Fruit fly (Drosophila melanogaster): ENCODE data around the gene CG13841.

Gene CG13841

dm6 chr3R:22781412-22781811 is 13.9 kb upstream of the CG13841 start (continued):
- TF ChIP-seq CG13424 (tag; optimal IDR thresholded peaks at IDR 0.05) (peak; percentile 2), unpg (GFP tag; optimal IDR thresholded peaks at IDR 0.05) (no peak), Hmr (GFP tag; optimal IDR thresholded peaks at IDR 0.05) (peak; percentile 20), Usf (GFP tag; optimal IDR thresholded peaks at IDR 0.05) (no peak), Aef1 (GFP tag; IDR thresholded peaks at IDR 0.05) (no peak), CG6175 (GFP tag; IDR thresholded peaks at IDR 0.05) (no peak), Adf1 (GFP tag; IDR thresholded peaks at IDR 0.05) (peak; percentile 61; the same call in 1 of the 2 replicates), wek (GFP tag; optimal IDR thresholded peaks at IDR 0.05) (no peak), B-H1 (GFP tag; IDR thresholded peaks at IDR 0.05) (no peak), ken (GFP tag; IDR thresholded peaks at IDR 0.05) (0 out of 3 replicates have a peak, but pooled peaks have one; percentile 46), H2.0 (GFP tag; IDR thresholded peaks at IDR 0.05) (no peak), knrl (GFP tag; IDR thresholded peaks at IDR 0.05; ENCODE audit: partially characterized antibody) (no peak), CG42726 (GFP tag; IDR thresholded peaks at IDR 0.05; ENCODE audit: partially characterized antibody) (no peak), kah (GFP tag; optimal IDR thresholded peaks at IDR 0.05) (peak; percentile 17), sens-2 (GFP tag; IDR thresholded peaks at IDR 0.05) (no peak), CG7271 (tag; optimal IDR thresholded peaks at IDR 0.05) (no peak), gce (GFP tag; IDR thresholded peaks at IDR 0.05) (0 out of 3 replicates have a peak, but pooled peaks have one; percentile 22), CG18262 (tag; optimal IDR thresholded peaks at IDR 0.05) (peak; percentile 2), Hr78 (GFP tag; optimal IDR thresholded peaks at IDR 0.05) (peak in 1 of 2 experiments; percentile 3), CG8359 (GFP tag; optimal IDR thresholded peaks at IDR 0.05; ENCODE audit: borderline replicate concordance) (no peak), CG13894 (tag; optimal IDR thresholded peaks at IDR 0.05) (no peak), CG17328 (GFP tag; IDR thresholded peaks at IDR 0.05) (no peak), CG14667 (GFP tag; IDR thresholded peaks at IDR 0.05) (no peak), gro (GFP tag; optimal IDR thresholded peaks at IDR 0.05) (no peak), CG8765 (GFP tag; IDR thresholded peaks at IDR 0.05) (peak; percentile 96), Vsx1 (GFP tag; optimal IDR thresholded peaks at IDR 0.05) (no peak), CG12071 (GFP tag; optimal IDR thresholded peaks at IDR 0.05) (peak; percentile 27), CG11398 (GFP tag; optimal IDR thresholded peaks at IDR 0.05) (no peak), Hand (GFP tag; optimal IDR thresholded peaks at IDR 0.05) (peak; percentile 34), CG12219 (GFP tag; optimal IDR thresholded peaks at IDR 0.05) (peak; percentile 28), fd102C (GFP tag; optimal IDR thresholded peaks at IDR 0.05) (no peak), CG4707 (GFP tag; optimal IDR thresholded peaks at IDR 0.05) (no peak), CG17359 (tag; optimal IDR thresholded peaks at IDR 0.05) (peak; percentile 2), CG2712 (tag; optimal IDR thresholded peaks at IDR 0.05) (peak; percentile 0), Atf3 (GFP tag; optimal IDR thresholded peaks at IDR 0.05) (no peak), cad (GFP tag; optimal IDR thresholded peaks at IDR 0.05) (no peak), E2f2 (GFP tag; IDR thresholded peaks at IDR 0.05) (peak; percentile 33), CG10274 (GFP tag; optimal IDR thresholded peaks at IDR 0.05) (no peak), Fer3 (tag; optimal IDR thresholded peaks at IDR 0.05) (no peak), bowl (GFP tag; IDR thresholded peaks at IDR 0.05) (peak; percentile 58; the same call in 1 of the 2 replicates), CG17912 (GFP tag; optimal IDR thresholded peaks at IDR 0.05) (no peak), gsb (GFP tag; IDR thresholded peaks at IDR 0.05) (peak; percentile 48; the same call in 1 of the 2 replicates), trh (GFP tag; optimal IDR thresholded peaks at IDR 0.05) (no peak), Sox102F (GFP tag; optimal IDR thresholded peaks at IDR 0.05) (no peak), CG33213 (GFP tag; optimal IDR thresholded peaks at IDR 0.05) (no peak), Ets97D (GFP tag; optimal IDR thresholded peaks at IDR 0.05) (no peak), danr (GFP tag; IDR thresholded peaks at IDR 0.05) (no peak), Sox100B (GFP tag; optimal IDR thresholded peaks at IDR 0.05) (no peak), pb (GFP tag; optimal IDR thresholded peaks at IDR 0.05) (no peak), Dbx (GFP tag; IDR thresholded peaks at IDR 0.05) (peak; percentile 36; the same call in 2 of the 3 replicates)
